Fruit fly (Drosophila melanogaster): ENCODE measurements around the gene wts.

wts gene

DNA sequence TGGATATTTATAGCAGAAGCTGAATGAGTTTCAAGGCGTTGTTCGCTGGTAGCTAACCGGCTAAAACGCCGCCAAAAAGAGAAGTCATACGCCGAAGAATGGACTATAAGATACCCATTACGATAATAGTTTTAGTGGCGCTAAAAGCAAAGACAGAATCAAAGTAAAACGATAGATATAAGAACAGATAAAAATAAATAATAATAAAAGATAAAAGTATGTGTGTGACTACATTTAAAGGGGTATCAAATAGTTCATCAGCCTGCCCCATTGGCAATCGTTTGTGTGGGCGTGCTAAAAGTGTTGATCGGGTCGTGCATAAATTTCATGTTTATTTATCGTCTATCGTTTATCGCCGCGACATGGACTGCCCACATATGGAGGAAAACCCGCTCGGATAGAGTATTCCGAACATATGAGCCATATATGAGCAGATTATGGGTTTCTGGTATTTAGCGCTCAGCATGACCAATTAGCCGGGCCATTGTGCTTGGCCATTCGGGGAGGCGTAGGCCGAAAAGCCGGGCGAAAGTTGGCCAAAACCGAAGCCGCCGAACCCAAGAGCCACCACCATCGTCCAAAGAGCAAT, 9.0 kb downstream of the wts start (continued):
- TF ChIP-seq Nf-YC (tag; optimal IDR thresholded peaks at IDR 0.05) (peak; percentile 50), seq (GFP tag; IDR thresholded peaks at IDR 0.05) (0 out of 2 replicates have a peak, but pooled peaks have one; percentile 19), Rfx (GFP tag; IDR thresholded peaks at IDR 0.05) (peak; percentile 86), vnd (GFP tag; IDR thresholded peaks at IDR 0.05; ENCODE audit: partially characterized antibody) (0 out of 3 replicates have a peak, but pooled peaks have one; percentile 8), CG8924 (tag; optimal IDR thresholded peaks at IDR 0.05) (peak; percentile 72), CG17802 (tag; optimal IDR thresholded peaks at IDR 0.05) (no peak), CG7987 (GFP tag; optimal IDR thresholded peaks at IDR 0.05) (no peak), dpn (GFP tag; optimal IDR thresholded peaks at IDR 0.05) (peak in 1 of 2 experiments; percentile 67), Atf-2 (GFP tag; optimal IDR thresholded peaks at IDR 0.05) (no peak), her (GFP tag; optimal IDR thresholded peaks at IDR 0.05) (no peak), ATbp (GFP tag; optimal IDR thresholded peaks at IDR 0.05) (peak; percentile 48), E2f1 (GFP tag; IDR thresholded peaks at IDR 0.05) (peak; percentile 80), aop (GFP tag; IDR thresholded peaks at IDR 0.05) (no peak), CG3065 (GFP tag; optimal IDR thresholded peaks at IDR 0.05) (no peak), sna (GFP tag; IDR thresholded peaks at IDR 0.05; ENCODE audit: partially characterized antibody) (no peak), CG6683 (GFP tag; optimal IDR thresholded peaks at IDR 0.05) (peak; percentile 5), CG4730 (GFP tag; IDR thresholded peaks at IDR 0.05) (peak; percentile 64), dati (GFP tag; IDR thresholded peaks at IDR 0.05) (no peak), Max (GFP tag; optimal IDR thresholded peaks at IDR 0.05) (no peak), CG10321 (GFP tag; IDR thresholded peaks at IDR 0.05) (no peak), Jarid2 (GFP tag; optimal IDR thresholded peaks at IDR 0.05) (peak; percentile 8), trh (GFP tag; optimal IDR thresholded peaks at IDR 0.05) (no peak), CG8765 (GFP tag; IDR thresholded peaks at IDR 0.05) (no peak), danr (GFP tag; IDR thresholded peaks at IDR 0.05) (peak; percentile 68), NC2β (GFP tag; optimal IDR thresholded peaks at IDR 0.05) (no peak), ssp (GFP tag; IDR thresholded peaks at IDR 0.05) (peak; percentile 57), CG32532 (GFP tag; IDR thresholded peaks at IDR 0.05) (peak; percentile 85), Optix (GFP tag; IDR thresholded peaks at IDR 0.05) (peak; percentile 39; the same call in 1 of the 3 replicates), btn (GFP tag; optimal IDR thresholded peaks at IDR 0.05) (no peak), CG13624 (GFP tag; optimal IDR thresholded peaks at IDR 0.05) (no peak), mld (GFP tag; IDR thresholded peaks at IDR 0.05; ENCODE audit: partially characterized antibody) (no peak), CG8089 (GFP tag; optimal IDR thresholded peaks at IDR 0.05) (no peak), nerfin-1 (tag; optimal IDR thresholded peaks at IDR 0.05) (peak; percentile 30), CG18262 (tag; optimal IDR thresholded peaks at IDR 0.05) (peak; percentile 59), chm (GFP tag; IDR thresholded peaks at IDR 0.05) (no peak), hbn (GFP tag; IDR thresholded peaks at IDR 0.05; ENCODE audit: partially characterized antibody) (no peak), CG42726 (GFP tag; IDR thresholded peaks at IDR 0.05; ENCODE audit: partially characterized antibody) (no peak), Rx (GFP tag; IDR thresholded peaks at IDR 0.05) (peak; percentile 50; the same call in 1 of the 2 replicates), croc (GFP tag; conservative IDR thresholded peaks at IDR 0.05) (no peak), CG8478 (optimal IDR thresholded peaks at IDR 0.05) (no peak), Neu2 (GFP tag; optimal IDR thresholded peaks at IDR 0.05; ENCODE audit: borderline replicate concordance) (no peak), zen (tag; optimal IDR thresholded peaks at IDR 0.05) (peak; percentile 55), CG10431 (GFP tag; optimal IDR thresholded peaks at IDR 0.05) (no peak), CG4328 (GFP tag; optimal IDR thresholded peaks at IDR 0.05) (no peak), rib (GFP tag; IDR thresholded peaks at IDR 0.05) (peak; percentile 59; the same call in 1 of the 2 replicates), Sox102F (GFP tag; optimal IDR thresholded peaks at IDR 0.05) (peak; percentile 84), CG12659 (GFP tag; optimal IDR thresholded peaks at IDR 0.05) (peak; percentile 42), sens (GFP tag) (peak; percentile 71), GATAe (GFP tag; conservative IDR thresholded peaks at IDR 0.05) (no peak), esg (GFP tag; conservative IDR thresholded peaks at IDR 0.05) (peak; percentile 70), stwl (tag; optimal IDR thresholded peaks at IDR 0.05) (no peak)

All from whole organism, embryonic.